Worm (Caenorhabditis elegans) whole organism, L4/young adult: ENCODE measurements around the gene C05D11.13.

Experiments used
- W03F9.2 ChIP-seq: fragments of 150-350 bp; optimal IDR thresholded peaks from 2 replicates; lab custom pipeline; 2014; ENCODE audit warnings: missing biosample characterization, missing genetic modification characterization
- dao-5 ChIP-seq: sonication (generic microtip); optimal IDR thresholded peaks from 2 replicates; lab custom pipeline; 2016; ENCODE audit warnings: missing genotype, missing genetic modification characterization, moderate library complexity, missing compliant biosample characterization
- him-1 ChIP-seq: sonication (generic microtip); optimal IDR thresholded peaks from 2 replicates; lab custom pipeline; 2016; ENCODE audit warnings: missing genotype, missing genetic modification reagents, missing genetic modification characterization, missing compliant biosample characterization

Gene C05D11.13

ce11 chrIII:6444335-6444734, at the start of gene C05D11.13:
TSS of gene C05D11.13 (minus strand) at chrIII:6444586.
- TF ChIP-seq W03F9.2 (tag; lab: Kevin White, UChicago) (peak; percentile 65), him-1 (tag; lab: Kevin White, UChicago) (no peak)

DNA sequence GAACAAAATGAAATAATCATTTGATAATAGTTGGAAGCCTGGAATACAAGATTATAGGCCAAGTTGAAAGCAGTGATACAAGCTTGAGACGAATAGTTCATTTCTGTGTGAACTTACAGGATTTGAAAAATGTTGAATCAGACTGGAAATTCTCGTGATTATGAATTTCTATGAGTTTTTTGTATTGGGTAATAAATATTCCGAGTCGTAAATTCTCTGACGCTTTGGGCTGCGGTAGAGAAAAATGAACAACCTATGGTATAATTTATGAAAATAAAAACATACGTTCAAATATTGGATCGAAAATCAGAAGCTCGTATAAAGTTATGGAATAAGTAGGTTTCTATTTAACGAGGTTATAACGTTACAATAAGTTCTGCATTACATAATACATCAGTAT, 48.4 kb upstream of the C05D11.13 start, which contains the start of gene srb-11:
Gene srb-11, minus strand, starts transcription at position 101 of the 400 bp plus-strand sequence.
- TF ChIP-seq W03F9.2 (tag; lab: Kevin White, UChicago): no peak
- TF ChIP-seq him-1 (tag; lab: Kevin White, UChicago): no peak
- no peak for TF ChIP-seq dao-5 (tag; lab: Kevin White, UChicago)

- TF ChIP-seq W03F9.2 (tag; lab: Kevin White, UChicago) (no peak), dao-5 (tag; lab: Kevin White, UChicago) (no peak), him-1 (tag; lab: Kevin White, UChicago) (no peak)
These were observed 46.6 kb upstream of the C05D11.13 start for ce11 chrIII:6490989-6491388.

ce11 chrIII:6489493-6489892, 45.1 kb upstream of the C05D11.13 start, which contains the start of gene rpt-3:
TSS of gene rpt-3 (plus strand) at chrIII:6489793.
- TF ChIP-seq dao-5 (tag; lab: Kevin White, UChicago) (no peak), W03F9.2 (tag; lab: Kevin White, UChicago) (no peak), him-1 (tag; lab: Kevin White, UChicago) (no peak)

DNA sequence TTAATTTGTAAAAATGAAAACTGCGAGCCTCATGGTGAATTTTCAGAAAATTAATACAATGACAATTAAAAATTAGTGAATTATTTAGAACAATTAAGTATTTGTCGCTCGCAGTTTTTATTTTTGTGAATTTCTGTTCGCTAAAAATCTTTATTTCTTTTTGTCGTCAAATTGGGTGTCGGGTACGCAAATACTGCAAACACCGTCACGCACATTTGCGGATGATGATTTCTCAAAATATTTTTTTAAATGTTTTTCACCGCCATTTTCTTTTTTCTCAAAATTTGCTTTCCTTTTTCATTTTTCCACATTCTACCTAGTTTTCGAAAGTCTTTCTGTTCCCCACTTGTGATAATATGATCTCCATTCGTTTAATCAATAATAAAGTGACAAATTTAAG, 44.5 kb upstream of the C05D11.13 start:
- TF ChIP-seq W03F9.2 (tag; lab: Kevin White, UChicago): peak; percentile 64
- TF ChIP-seq dao-5 (tag; lab: Kevin White, UChicago): no peak
- TF ChIP-seq him-1 (tag; lab: Kevin White, UChicago): no peak

ce11 chrIII:6482918-6483317, 38.5 kb upstream of the C05D11.13 start, which contains the start of gene chtb-2:
TSS of gene chtb-2 (plus strand) at chrIII:6483218.
- no peak for TF ChIP-seq dao-5 (tag; lab: Kevin White, UChicago)
- no peak for TF ChIP-seq W03F9.2 (tag; lab: Kevin White, UChicago)
- no peak for TF ChIP-seq him-1 (tag; lab: Kevin White, UChicago)

DNA sequence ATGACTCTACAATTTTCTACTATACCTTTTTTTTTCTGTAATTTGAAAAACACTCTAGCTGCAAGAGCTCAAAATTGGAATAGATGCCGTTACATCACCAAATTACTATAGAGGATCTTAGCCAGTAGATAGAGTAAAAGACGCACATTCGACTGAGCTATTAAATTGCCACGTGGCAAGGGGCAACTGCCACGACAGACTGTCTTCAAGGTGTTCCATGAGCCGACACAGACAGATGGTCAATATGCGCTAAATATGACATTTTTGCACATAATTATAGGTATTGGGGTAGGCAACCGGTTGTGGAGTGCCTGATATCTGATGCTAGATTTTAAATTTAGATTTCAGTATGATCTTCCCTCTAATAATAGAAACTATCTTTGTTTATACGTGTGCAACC, 35.1 kb upstream of the C05D11.13 start:
- no peak for TF ChIP-seq W03F9.2 (tag; lab: Kevin White, UChicago)
- TF ChIP-seq him-1 (tag; lab: Kevin White, UChicago): no peak
- no peak for TF ChIP-seq dao-5 (tag; lab: Kevin White, UChicago)

DNA sequence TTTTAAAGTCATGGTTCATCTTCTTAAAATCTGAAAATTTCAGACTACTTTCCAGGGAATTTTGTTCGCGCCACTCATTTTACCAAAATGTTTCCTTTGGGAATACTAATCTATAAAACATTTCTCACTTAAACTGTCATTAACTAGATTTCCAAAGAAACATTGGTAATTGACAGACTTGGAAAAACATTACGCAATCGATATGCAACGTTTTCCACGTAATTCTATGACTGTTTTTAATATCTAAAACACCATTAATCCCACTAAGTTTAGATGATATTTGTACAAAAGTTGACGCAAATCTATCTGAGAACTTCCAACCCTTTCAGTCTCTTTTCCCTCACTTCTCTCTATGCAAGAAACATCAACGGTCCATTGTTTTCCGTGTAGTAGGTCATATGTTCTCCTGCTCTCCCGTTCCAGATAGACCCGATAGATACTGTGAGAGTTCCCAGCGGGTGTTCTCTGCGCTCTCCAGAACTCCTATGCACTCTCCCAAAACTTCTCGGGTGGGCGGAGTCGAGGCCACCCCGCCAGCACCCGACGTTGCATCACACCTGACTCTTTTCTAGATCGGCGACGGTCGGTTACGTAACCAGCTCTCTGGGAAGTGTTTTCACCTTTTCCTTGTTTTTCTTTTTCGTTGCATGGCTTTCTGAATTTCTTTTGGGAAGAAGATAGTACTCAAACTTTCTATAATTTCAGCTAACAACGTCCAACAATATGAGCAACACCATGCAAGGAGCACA, 34.0 kb upstream of the C05D11.13 start, which contains the start of gene zip-8:
Gene zip-8, plus strand, starts transcription at position 700 of the 749 bp plus-strand sequence.
- TF ChIP-seq W03F9.2 (tag; lab: Kevin White, UChicago) (no peak), him-1 (tag; lab: Kevin White, UChicago) (no peak), dao-5 (tag; lab: Kevin White, UChicago) (no peak)

DNA sequence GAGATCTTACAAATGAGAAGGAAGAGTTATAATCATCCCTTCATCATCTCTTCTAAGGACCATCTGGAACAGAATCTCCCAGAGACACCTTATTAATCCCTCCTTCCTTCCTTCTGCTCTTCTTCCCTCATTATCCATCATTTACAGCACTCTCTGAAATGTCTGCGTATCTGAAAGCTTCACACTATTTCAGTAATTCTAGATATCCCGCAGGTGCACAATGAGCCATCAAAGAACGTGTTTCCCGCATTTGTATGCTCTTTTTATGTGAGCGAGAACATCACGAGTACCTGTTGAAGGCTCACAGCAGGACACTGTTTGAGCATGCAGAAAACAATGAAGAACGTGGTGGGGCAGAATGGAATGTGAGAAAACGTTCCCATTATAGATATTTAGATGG, 32.0 kb upstream of the C05D11.13 start:
- no peak for TF ChIP-seq dao-5 (tag; lab: Kevin White, UChicago)
- no peak for TF ChIP-seq him-1 (tag; lab: Kevin White, UChicago)
- no peak for TF ChIP-seq W03F9.2 (tag; lab: Kevin White, UChicago)

ce11 chrIII:6471451-6471850, 27.1 kb upstream of the C05D11.13 start, which contains the start of gene wht-6:
TSS of gene wht-6 (plus strand) at chrIII:6471751.
- no peak for TF ChIP-seq W03F9.2 (tag; lab: Kevin White, UChicago)

ce11 chrIII:6467005-6467404, 22.6 kb upstream of the C05D11.13 start, which contains the start of gene T26A5.2:
TSS of gene T26A5.2 (plus strand) at chrIII:6467305.
- no peak for TF ChIP-seq him-1 (tag; lab: Kevin White, UChicago)
- TF ChIP-seq W03F9.2 (tag; lab: Kevin White, UChicago): no peak
- no peak for TF ChIP-seq dao-5 (tag; lab: Kevin White, UChicago)

ce11 chrIII:6464913-6465312, 20.5 kb upstream of the C05D11.13 start, which contains the start of gene nduf-2.2:
TSS of gene nduf-2.2 (plus strand) at chrIII:6465222.
- TF ChIP-seq dao-5 (tag; lab: Kevin White, UChicago) (no peak), W03F9.2 (tag; lab: Kevin White, UChicago) (no peak), him-1 (tag; lab: Kevin White, UChicago) (no peak)

DNA sequence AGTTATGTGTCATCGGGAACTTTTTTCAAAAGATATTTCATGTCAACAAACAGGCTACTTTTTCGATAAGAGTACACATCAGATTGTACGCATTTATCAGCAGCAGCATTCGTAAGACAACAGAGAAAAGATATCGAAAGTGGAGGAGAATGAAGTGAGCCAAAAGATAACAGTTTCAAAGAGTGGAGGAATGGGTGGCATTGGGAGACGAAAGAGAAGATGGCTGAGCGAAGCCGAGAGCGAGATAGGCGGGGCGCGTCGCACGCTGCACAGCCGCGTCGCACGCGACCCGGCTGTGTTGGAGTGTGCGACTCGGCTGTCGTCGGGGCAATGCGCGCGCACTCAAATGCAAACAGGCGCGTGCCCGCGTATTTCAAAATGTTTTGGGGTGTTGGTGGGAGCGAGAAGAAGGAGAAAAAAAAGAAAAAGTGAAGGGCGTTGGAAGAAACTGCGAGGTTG, 19.8 kb upstream of the C05D11.13 start:
- TF ChIP-seq W03F9.2 (tag; lab: Kevin White, UChicago) (peak; percentile 47), him-1 (tag; lab: Kevin White, UChicago) (peak; percentile 21), dao-5 (tag; lab: Kevin White, UChicago) (no peak)
